Worm (Caenorhabditis elegans) whole organism, L4 larva: ENCODE data around the gene mcm-5.
A peak's percentile ranks its signal among the peaks of the same experiment; 100 is the strongest.

Experiments
- F37D6.2 ChIP-seq: sonication (generic microtip); optimal IDR thresholded peaks from 2 replicates; lab custom pipeline; 2016; ENCODE audit warnings: mild to moderate bottlenecking, missing genetic modification characterization, missing compliant biosample characterization
- R02D3.7 ChIP-seq: fragments of 150-350 bp; sonication (generic microtip); optimal IDR thresholded peaks from 3 replicates; lab custom pipeline; 2014; ENCODE audit warnings: missing biosample characterization, missing genetic modification characterization
- Y48G9A.11 ChIP-seq: fragments of 200-800 bp; sonication (Bioruptor generic); IDR thresholded peaks from 2 replicates; pipeline ENCODE4 v1.3.6; 2022; ENCODE audit warnings: missing genetic modification reagents, missing genetic modification characterization, missing compliant biosample characterization
- Y5F2A.4 ChIP-seq: fragments of 200-800 bp; sonication (Bioruptor generic); optimal IDR thresholded peaks from 2 replicates; lab custom pipeline; 2018; ENCODE audit warnings: mild to moderate bottlenecking, missing genetic modification characterization, missing compliant biosample characterization
- aha-1 ChIP-seq: fragments of 150-350 bp; peaks from one replicate; lab custom pipeline; 2014; ENCODE audit warnings: missing biosample characterization, missing genetic modification characterization
- aly-2 ChIP-seq: sonication (generic microtip); optimal IDR thresholded peaks from 2 replicates; lab custom pipeline; 2018; ENCODE audit warnings: missing biosample characterization, missing genetic modification characterization
- ama-1 ChIP-seq: fragments of 150-350 bp; optimal IDR thresholded peaks from 2 replicates; lab custom pipeline; 2014; ENCODE audit warnings: inconsistent platforms, mixed read lengths
- arid-1 ChIP-seq: fragments of 200-800 bp; sonication (Bioruptor generic); conservative IDR thresholded peaks from 2 replicates; pipeline ENCODE4 v1.3.6; 2022; ENCODE audit warnings: missing genetic modification reagents, missing genetic modification characterization, missing compliant biosample characterization
- ceh-20 ChIP-seq: fragments of 200-800 bp; sonication (Bioruptor generic); IDR thresholded peaks from 2 replicates; pipeline ENCODE4 v1.3.6; 2022; ENCODE audit warnings: missing genetic modification reagents, missing genetic modification characterization, missing compliant biosample characterization
- ces-1 ChIP-seq: fragments of 150-350 bp; sonication (generic microtip); optimal IDR thresholded peaks from 4 replicates; lab custom pipeline; 2014; ENCODE audit warnings: missing biosample characterization, missing genetic modification reagents, missing genetic modification characterization
- daf-12 ChIP-seq: fragments of 150-350 bp; optimal IDR thresholded peaks from 2 replicates; lab custom pipeline; 2014; ENCODE audit warnings: missing biosample characterization, missing genetic modification reagents, missing genetic modification characterization
- dmd-6 ChIP-seq: fragments of 200-800 bp; sonication (Bioruptor generic); IDR thresholded peaks from 2 replicates; pipeline ENCODE4 v1.3.6; 2022; ENCODE audit warnings: missing genetic modification reagents, missing genetic modification characterization, missing compliant biosample characterization
- dmd-9 ChIP-seq: fragments of 200-800 bp; sonication (Bioruptor generic); IDR thresholded peaks from 2 replicates; pipeline ENCODE4 v1.3.6; 2022; ENCODE audit warnings: missing genetic modification reagents, missing genetic modification characterization, missing compliant biosample characterization
- dve-1 ChIP-seq: sonication (generic microtip); optimal IDR thresholded peaks from 2 replicates; lab custom pipeline; 2017; ENCODE audit warnings: antibody characterized with exemption, mild to moderate bottlenecking, missing genetic modification characterization, missing compliant biosample characterization; ENCODE audit not compliant: insufficient read depth
- egl-27 ChIP-seq: sonication (generic microtip); optimal IDR thresholded peaks from 3 replicates; lab custom pipeline; 2017; ENCODE audit warnings: missing biosample characterization, missing genetic modification reagents, missing genetic modification characterization
- egl-43 ChIP-seq: fragments of 200-800 bp; sonication (Bioruptor generic); IDR thresholded peaks from 2 replicates; pipeline ENCODE4 v1.3.6; 2022; ENCODE audit warnings: missing genetic modification reagents, missing genetic modification characterization, missing compliant biosample characterization
- hlh-11 ChIP-seq: fragments of 200-800 bp; sonication (Bioruptor generic); optimal IDR thresholded peaks from 2 replicates; lab custom pipeline; 2018; ENCODE audit warnings: mild to moderate bottlenecking, missing genetic modification characterization, missing compliant biosample characterization
- hlh-30 ChIP-seq: sonication (generic microtip); optimal IDR thresholded peaks from 2 replicates; lab custom pipeline; 2017; ENCODE audit warnings: antibody characterized with exemption, mild to moderate bottlenecking, missing genetic modification characterization, missing compliant biosample characterization; ENCODE audit not compliant: insufficient read depth
- lin-1 ChIP-seq: fragments of 200-800 bp; sonication (Bioruptor generic); IDR thresholded peaks from 2 replicates; pipeline ENCODE4 v1.3.6; 2022; ENCODE audit warnings: missing genetic modification reagents, missing genetic modification characterization, missing compliant biosample characterization
- lin-15B ChIP-seq: fragments of 150-350 bp; sonication (generic microtip); optimal IDR thresholded peaks from 3 replicates; lab custom pipeline; 2014; ENCODE audit warnings: missing biosample characterization, missing genetic modification characterization
- lin-29 ChIP-seq: fragments of 200-800 bp; sonication (Bioruptor generic); IDR thresholded peaks from 2 replicates; pipeline ENCODE4 v1.3.6; 2022; ENCODE audit warnings: missing genetic modification reagents, missing genetic modification characterization, missing compliant biosample characterization
- lir-3 ChIP-seq: sonication (generic microtip); optimal IDR thresholded peaks from 2 replicates; lab custom pipeline; 2016; ENCODE audit warnings: mild to moderate bottlenecking, missing genetic modification characterization, missing compliant biosample characterization
- lsy-2 ChIP-seq, 2 experiments: fragments of 150-350 bp in 1 of 2; sonication (generic microtip) in 1 of 2; optimal IDR thresholded peaks; 2 replicates each; lab custom pipeline; 2014 to 2017; ENCODE audit warnings: missing biosample characterization in 2 of 2, missing genetic modification characterization in 2 of 2
- mdl-1 ChIP-seq, 2 experiments: fragments of 150-350 bp in 1 of 2; sonication (generic microtip) in 1 of 2; optimal IDR thresholded peaks; 2 replicates each; lab custom pipeline; 2014 to 2017; ENCODE audit warnings: missing biosample characterization in 2 of 2, missing genetic modification characterization in 2 of 2
- mxl-2 ChIP-seq: fragments of 200-800 bp; sonication (Bioruptor generic); conservative IDR thresholded peaks from 2 replicates; pipeline ENCODE4 v1.3.6; 2022; ENCODE audit warnings: missing genetic modification reagents, missing genetic modification characterization, missing compliant biosample characterization
- mxl-3 ChIP-seq: fragments of 200-800 bp; sonication (Bioruptor generic); optimal IDR thresholded peaks from 2 replicates; lab custom pipeline; 2018; ENCODE audit warnings: mild to moderate bottlenecking, missing genetic modification characterization, missing compliant biosample characterization
- nhr-102 ChIP-seq: sonication (generic microtip); optimal IDR thresholded peaks from 2 replicates; lab custom pipeline; 2016; ENCODE audit warnings: mild to moderate bottlenecking, missing genetic modification characterization, moderate library complexity, missing compliant biosample characterization
- nhr-237 ChIP-seq: sonication (generic microtip); optimal IDR thresholded peaks from 2 replicates; lab custom pipeline; 2017; ENCODE audit warnings: missing biosample characterization, missing genetic modification characterization
- nhr-28 ChIP-seq: fragments of 150-350 bp; optimal IDR thresholded peaks from 2 replicates; lab custom pipeline; 2014; ENCODE audit warnings: missing biosample characterization, missing genetic modification characterization
- nhr-41 ChIP-seq: fragments of 200-800 bp; sonication (Bioruptor generic); IDR thresholded peaks from 2 replicates; pipeline ENCODE4 v1.3.6; 2022; ENCODE audit warnings: missing genetic modification reagents, missing genetic modification characterization, missing compliant biosample characterization
- nhr-48 ChIP-seq: sonication (generic microtip); optimal IDR thresholded peaks from 2 replicates; lab custom pipeline; 2016; ENCODE audit warnings: mild to moderate bottlenecking, missing genetic modification characterization, missing compliant biosample characterization
- pha-4 ChIP-seq, 2 experiments: fragments of 150-350 bp in 1 of 2; fragments of 200-800 bp in 1 of 2; sonication (Bioruptor generic) in 1 of 2; IDR thresholded peaks in 1 of 2; optimal IDR thresholded peaks in 1 of 2; 2 replicates each; pipeline versions ENCODE4 v1.3.6 to Lab custom; 2014 to 2022; ENCODE audit warnings: missing genetic modification characterization in 2 of 2, missing genetic modification reagents in 2 of 2, missing biosample characterization in 1 of 2, missing compliant biosample characterization in 1 of 2
- php-3 ChIP-seq: fragments of 200-800 bp; sonication (Bioruptor generic); IDR thresholded peaks from 2 replicates; pipeline ENCODE4 v1.3.6; 2022; ENCODE audit warnings: missing genetic modification reagents, missing genetic modification characterization, missing compliant biosample characterization
- rbr-2 ChIP-seq: sonication (generic microtip); optimal IDR thresholded peaks from 2 replicates; lab custom pipeline; 2016; ENCODE audit warnings: missing genotype, missing genetic modification characterization, missing compliant biosample characterization
- sdz-12 ChIP-seq: fragments of 200-800 bp; sonication (Bioruptor generic); optimal IDR thresholded peaks from 2 replicates; lab custom pipeline; 2018; ENCODE audit warnings: mild to moderate bottlenecking, missing genetic modification characterization, missing compliant biosample characterization
- skn-1 ChIP-seq: fragments of 150-350 bp; optimal IDR thresholded peaks from 2 replicates; lab custom pipeline; 2014; ENCODE audit warnings: missing biosample characterization, missing genetic modification characterization
- spr-1 ChIP-seq: sonication (generic microtip); optimal IDR thresholded peaks from 2 replicates; lab custom pipeline; 2016; ENCODE audit warnings: mild to moderate bottlenecking, missing genetic modification characterization, missing compliant biosample characterization
- unc-39 ChIP-seq: sonication (generic microtip); optimal IDR thresholded peaks from 2 replicates; lab custom pipeline; 2017; ENCODE audit warnings: missing biosample characterization, missing genetic modification characterization
- unc-62 ChIP-seq, 3 experiments: fragments of 150-350 bp in 1 of 3; sonication (generic microtip); optimal IDR thresholded peaks in 2 of 3; peaks in 1 of 3; 1 replicate in 1 of 3; 2 replicates in 2 of 3; lab custom pipeline; 2014 to 2017; ENCODE audit warnings: missing biosample characterization in 3 of 3, missing genetic modification characterization in 3 of 3, missing genetic modification reagents in 3 of 3, missing genotype in 1 of 3
- zip-11 ChIP-seq: fragments of 200-800 bp; sonication (Bioruptor generic); IDR thresholded peaks from 2 replicates; pipeline ENCODE4 v1.3.6; 2022; ENCODE audit warnings: missing genetic modification characterization, missing compliant biosample characterization
- ztf-11 ChIP-seq: fragments of 150-350 bp; optimal IDR thresholded peaks from 2 replicates; lab custom pipeline; 2014; ENCODE audit warnings: missing biosample characterization, missing genetic modification characterization

The mcm-5 gene

DNA sequence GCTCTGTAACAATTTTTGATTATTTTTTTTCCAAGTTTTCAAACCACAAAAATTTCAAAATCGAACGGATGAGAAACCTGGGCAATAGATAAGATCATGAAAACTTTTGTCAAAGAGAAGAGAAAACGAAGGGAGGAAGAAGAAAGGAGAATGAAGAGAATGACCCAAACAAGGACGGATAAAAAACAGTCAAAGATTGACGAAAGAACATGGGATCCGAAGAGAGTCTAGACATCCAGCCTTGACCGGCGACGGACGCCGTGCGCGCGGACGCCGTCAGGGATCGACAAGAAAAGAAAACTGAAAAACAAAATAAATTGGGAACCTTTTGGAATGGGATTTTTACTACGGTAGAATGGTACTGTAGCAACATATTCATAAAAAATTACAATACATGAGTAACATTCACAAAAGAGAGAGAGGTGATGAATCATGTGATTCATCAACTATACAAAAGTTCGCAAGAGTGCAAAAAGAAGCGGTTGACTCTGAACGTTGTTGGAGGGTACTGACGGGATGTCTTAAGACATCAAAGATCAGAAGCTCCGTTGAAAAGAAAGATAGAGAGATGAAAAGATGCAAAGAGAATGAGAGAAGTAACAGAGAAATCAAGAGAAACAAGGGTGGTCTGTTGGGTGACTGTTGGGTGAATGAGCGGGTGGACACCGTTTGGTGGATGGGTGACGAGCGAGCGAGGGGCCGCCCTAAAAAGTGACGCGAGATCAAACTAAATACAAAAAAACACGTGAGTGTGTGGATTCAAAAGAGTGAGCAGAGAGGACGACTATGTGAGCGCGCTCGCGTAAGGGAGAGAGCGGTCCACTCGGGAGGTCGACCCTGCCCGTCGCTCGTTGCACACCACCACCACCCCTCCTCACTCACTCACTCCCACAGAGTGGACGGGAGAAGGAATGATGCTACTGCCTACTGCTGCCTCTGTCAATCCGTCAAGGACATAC is 10.6 kb downstream of the mcm-5 start, which contains the start of gene sup-26 (continued):
- peak; percentile 47 for TF ChIP-seq hlh-30 (tag; lab: Kevin White, UChicago)
- TF ChIP-seq dmd-9 = no peak
- no peak for TF ChIP-seq ces-1 (GFP tag; lab: Kevin White, UChicago)
- TF ChIP-seq lsy-2 (tag; optimal IDR thresholded peaks at IDR 0.05; lab: Kevin White, UChicago) = peak in 1 of 2 experiments; percentile 61
- no peak for TF ChIP-seq ceh-20 (GFP tag; lab: Robert Waterston, UW)
- no peak for TF ChIP-seq dmd-6 (GFP tag; lab: Robert Waterston, UW)
- TF ChIP-seq pha-4 (GFP tag; IDR thresholded peaks at IDR 0.05; lab: Robert Waterston, UW) = no peak
- TF ChIP-seq pha-4 (tag; optimal IDR thresholded peaks at IDR 0.05; lab: Kevin White, UChicago) = peak; percentile 32
- no peak for TF ChIP-seq spr-1
- peak; percentile 90 for TF ChIP-seq aha-1 (tag; lab: Kevin White, UChicago)
- TF ChIP-seq lin-29 (GFP tag; lab: Robert Waterston, UW) = no peak
- no peak for TF ChIP-seq lin-15B (tag; lab: Kevin White, UChicago)
- no peak for TF ChIP-seq aly-2
- no peak for TF ChIP-seq php-3 (GFP tag; lab: Robert Waterston, UW)
- TF ChIP-seq hlh-11 = peak; percentile 41
- TF ChIP-seq nhr-41 (GFP tag; lab: Robert Waterston, UW) = no peak
- TF ChIP-seq sdz-12 (GFP tag; lab: Kevin White, UChicago) = peak; percentile 20
- peak; percentile 5 for TF ChIP-seq dve-1 (tag; lab: Kevin White, UChicago)
- no peak for TF ChIP-seq lin-1 (GFP tag; lab: Robert Waterston, UW)
- no peak for TF ChIP-seq egl-27 (tag; lab: Kevin White, UChicago)
- no peak for TF ChIP-seq lir-3 (tag; lab: Kevin White, UChicago)
- TF ChIP-seq R02D3.7 (tag; lab: Kevin White, UChicago) = no peak
- no peak for TF ChIP-seq skn-1 (tag; lab: Kevin White, UChicago)
- peak; percentile 11 for TF ChIP-seq nhr-28 (tag; lab: Kevin White, UChicago)
- no peak for TF ChIP-seq nhr-237 (tag; lab: Kevin White, UChicago)
- no peak for TF ChIP-seq nhr-48 (tag; lab: Kevin White, UChicago)
- peak; percentile 32 for TF ChIP-seq rbr-2 (tag; lab: Kevin White, UChicago)
- no peak for TF ChIP-seq nhr-102 (tag; lab: Kevin White, UChicago)
- no peak for TF ChIP-seq daf-12
- no peak for TF ChIP-seq zip-11 (GFP tag; lab: Robert Waterston, UW)
- TF ChIP-seq ztf-11 (tag; lab: Kevin White, UChicago) = no peak
- TF ChIP-seq unc-62 (GFP tag; optimal IDR thresholded peaks at IDR 0.05 in 1 of 2; lab: Kevin White, UChicago) = peak in 1 of 2 experiments; percentile 57
- TF ChIP-seq unc-62 (tag; optimal IDR thresholded peaks at IDR 0.05; lab: Kevin White, UChicago) = no peak
- no peak for TF ChIP-seq unc-39 (tag; lab: Kevin White, UChicago)
- no peak for TF ChIP-seq ama-1

DNA sequence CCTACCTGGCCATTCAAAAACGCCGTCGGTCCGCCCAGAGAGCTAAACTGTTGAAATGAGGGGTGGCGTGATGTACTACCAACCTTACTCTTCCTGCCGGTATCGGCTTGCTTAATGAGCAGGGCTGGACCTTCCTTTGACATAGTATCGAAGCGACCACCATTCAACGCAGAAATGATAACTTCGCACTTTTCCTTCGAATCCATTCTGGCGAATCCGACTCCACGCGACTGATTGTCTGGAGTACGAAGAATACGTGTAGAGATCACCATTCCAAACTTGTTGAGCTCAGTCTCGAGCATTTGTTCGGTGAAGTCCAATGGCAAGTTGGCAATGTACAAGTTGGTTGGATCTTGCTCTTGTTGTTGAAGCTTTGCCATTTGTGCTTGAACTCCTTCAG is 12.9 kb downstream of the mcm-5 start:
- TF ChIP-seq unc-62 (GFP tag; optimal IDR thresholded peaks at IDR 0.05 in 1 of 2; lab: Kevin White, UChicago) = peak in 1 of 2 experiments; percentile 47
- TF ChIP-seq unc-62 (tag; optimal IDR thresholded peaks at IDR 0.05; lab: Kevin White, UChicago) = no peak
- TF ChIP-seq mxl-3 = no peak
- TF ChIP-seq egl-43 (GFP tag; lab: Robert Waterston, UW) = peak; percentile 16; the same call in 1 of the 2 replicates
- no peak for TF ChIP-seq F37D6.2 (tag; lab: Kevin White, UChicago)
- TF ChIP-seq mxl-2 = no peak
- TF ChIP-seq mdl-1 (tag; optimal IDR thresholded peaks at IDR 0.05; lab: Kevin White, UChicago) = no peak
- TF ChIP-seq arid-1 = no peak
- TF ChIP-seq nhr-28 (tag; lab: Kevin White, UChicago) = no peak
- no peak for TF ChIP-seq Y48G9A.11 (GFP tag; lab: Robert Waterston, UW)
- TF ChIP-seq Y5F2A.4 (GFP tag; lab: Kevin White, UChicago) = no peak
